Worm (Caenorhabditis elegans) whole organism, early embryonic: ENCODE results near the gene tes-1.

ENCODE experiments used
- ama-1 ChIP-seq: fragments of 150-350 bp; optimal IDR thresholded peaks from 2 replicates; lab custom pipeline; 2014
- ets-7 ChIP-seq: sonication (generic microtip); optimal IDR thresholded peaks from 2 replicates; lab custom pipeline; 2016; ENCODE audit warnings: missing genotype, missing genetic modification characterization, missing compliant biosample characterization
- hmg-4 ChIP-seq: fragments of 200-800 bp; sonication (Bioruptor generic); optimal IDR thresholded peaks from 2 replicates; lab custom pipeline; 2018; ENCODE audit warnings: mild to moderate bottlenecking, missing genetic modification characterization, missing compliant biosample characterization
- hnd-1 ChIP-seq: sonication (generic microtip); optimal IDR thresholded peaks from 2 replicates; lab custom pipeline; 2016; ENCODE audit warnings: missing genetic modification characterization, missing compliant biosample characterization
- tbx-37 ChIP-seq: fragments of 200-800 bp; sonication (Bioruptor generic); conservative IDR thresholded peaks from 2 replicates; pipeline ENCODE4 v1.3.6; 2022; ENCODE audit warnings: missing genetic modification reagents, missing genetic modification characterization, missing compliant biosample characterization
- tra-4 ChIP-seq: sonication (generic microtip); optimal IDR thresholded peaks from 2 replicates; lab custom pipeline; 2017; ENCODE audit warnings: missing genetic modification characterization, missing compliant biosample characterization

ce11 chrIV:7402077-7402476, 49.2 kb downstream of the tes-1 start:
- TF ChIP-seq ama-1 (lab: Kevin White, UChicago) (no peak), tra-4 (tag; lab: Kevin White, UChicago) (no peak), tbx-37 (GFP tag; lab: Robert Waterston, UW) (no peak), hmg-4 (GFP tag; lab: Kevin White, UChicago) (peak; percentile 62), ets-7 (tag; lab: Kevin White, UChicago) (no peak), hnd-1 (tag; lab: Kevin White, UChicago) (no peak)
